Fruit fly (Drosophila melanogaster): ENCODE measurements around the gene Rala.

Gene Rala

dm6 chrX:3671469-3672094 lies 47.9 kb downstream of the Rala start, which contains the start of the genes Parg and Mnt (continued):
- TF ChIP-seq Dbx (GFP tag; IDR thresholded peaks at IDR 0.05), result no peak
- TF ChIP-seq MBD-R2 (GFP tag; IDR thresholded peaks at IDR 0.05), result peak; percentile 43; the same call in 1 of the 2 replicates
- no peak for TF ChIP-seq CG4404 (GFP tag; IDR thresholded peaks at IDR 0.05)
- TF ChIP-seq CG12219 (GFP tag; optimal IDR thresholded peaks at IDR 0.05), result no peak
- TF ChIP-seq yki (optimal IDR thresholded peaks at IDR 0.05), result no peak
- no peak for TF ChIP-seq Oli (tag; optimal IDR thresholded peaks at IDR 0.05)
- TF ChIP-seq Blimp-1 (GFP tag; optimal IDR thresholded peaks at IDR 0.05), result no peak
- no peak for TF ChIP-seq mirr (GFP tag; optimal IDR thresholded peaks at IDR 0.05)
- no peak for TF ChIP-seq CG16815 (GFP tag; optimal IDR thresholded peaks at IDR 0.05)
- no peak for TF ChIP-seq CG13296 (GFP tag; optimal IDR thresholded peaks at IDR 0.05)
- TF ChIP-seq CG31388 (GFP tag; optimal IDR thresholded peaks at IDR 0.05), result no peak
- TF ChIP-seq D (optimal IDR thresholded peaks at IDR 0.05), result no peak
- TF ChIP-seq D (GFP tag; optimal IDR thresholded peaks at IDR 0.05), result no peak
- TF ChIP-seq CG10209 (GFP tag; optimal IDR thresholded peaks at IDR 0.05), result no peak
- TF ChIP-seq CG14014 (GFP tag; IDR thresholded peaks at IDR 0.05), result no peak
- TF ChIP-seq Hmr (GFP tag; optimal IDR thresholded peaks at IDR 0.05), result peak; percentile 7
- peak; percentile 61; the same call in 2 of the 3 replicates for TF ChIP-seq CG34224 (GFP tag; IDR thresholded peaks at IDR 0.05; ENCODE audit: partially characterized antibody)
- no peak for TF ChIP-seq HLH54F (GFP tag; optimal IDR thresholded peaks at IDR 0.05)
- no peak for TF ChIP-seq pfk (GFP tag; optimal IDR thresholded peaks at IDR 0.05)
- no peak for TF ChIP-seq CG9215 (GFP tag; IDR thresholded peaks at IDR 0.05)
- TF ChIP-seq Asciz (GFP tag; optimal IDR thresholded peaks at IDR 0.05), result no peak
- TF ChIP-seq CG11247 (GFP tag; IDR thresholded peaks at IDR 0.05), result no peak
- no peak for TF ChIP-seq pros (GFP tag; optimal IDR thresholded peaks at IDR 0.05)
- no peak for TF ChIP-seq CG8765 (GFP tag; IDR thresholded peaks at IDR 0.05)
- TF ChIP-seq Six4 (GFP tag; optimal IDR thresholded peaks at IDR 0.05), result no peak
- no peak for TF ChIP-seq cato (GFP tag; optimal IDR thresholded peaks at IDR 0.05; ENCODE audit: borderline replicate concordance)
- peak; percentile 55 for TF ChIP-seq bbx (GFP tag; IDR thresholded peaks at IDR 0.05; ENCODE audit: partially characterized antibody)
- TF ChIP-seq rib (GFP tag; IDR thresholded peaks at IDR 0.05), result no peak
- no peak for TF ChIP-seq CG8281 (tag; optimal IDR thresholded peaks at IDR 0.05)
- no peak for TF ChIP-seq bigmax (GFP tag; optimal IDR thresholded peaks at IDR 0.05)
- TF ChIP-seq p53 (GFP tag; optimal IDR thresholded peaks at IDR 0.05), result no peak
- no peak for TF ChIP-seq Nf-YB (GFP tag; optimal IDR thresholded peaks at IDR 0.05)
- TF ChIP-seq CG11560 (tag; IDR thresholded peaks at IDR 0.05), result no peak
- TF ChIP-seq gt (GFP tag; IDR thresholded peaks at IDR 0.05), result no peak
- TF ChIP-seq Mrtf (GFP tag; IDR thresholded peaks at IDR 0.05), result no peak
- TF ChIP-seq trh (GFP tag; optimal IDR thresholded peaks at IDR 0.05), result no peak
- TF ChIP-seq CG3995 (GFP tag; optimal IDR thresholded peaks at IDR 0.05), result peak; percentile 40
- TF ChIP-seq CG18011 (GFP tag; optimal IDR thresholded peaks at IDR 0.05), result no peak
- TF ChIP-seq stc (GFP tag; IDR thresholded peaks at IDR 0.05), result no peak
- no peak for TF ChIP-seq Ptx1 (GFP tag; IDR thresholded peaks at IDR 0.05)
- no peak for TF ChIP-seq GATAe (GFP tag; conservative IDR thresholded peaks at IDR 0.05)
- TF ChIP-seq Abd-B (GFP tag; optimal IDR thresholded peaks at IDR 0.05), result no peak
- TF ChIP-seq pzg (GFP tag; optimal IDR thresholded peaks at IDR 0.05), result peak; percentile 83
- TF ChIP-seq psq (GFP tag; optimal IDR thresholded peaks at IDR 0.05), result no peak
- TF ChIP-seq dimm (GFP tag; IDR thresholded peaks at IDR 0.05), result no peak
- TF ChIP-seq CG3281 (GFP tag; optimal IDR thresholded peaks at IDR 0.05), result no peak
- no peak for TF ChIP-seq CG12744 (GFP tag; optimal IDR thresholded peaks at IDR 0.05)
- no peak for TF ChIP-seq chn (GFP tag; optimal IDR thresholded peaks at IDR 0.05)
- TF ChIP-seq CG9932 (GFP tag; IDR thresholded peaks at IDR 0.05), result no peak
- TF ChIP-seq CG1603 (tag; optimal IDR thresholded peaks at IDR 0.05), result peak; percentile 59
- TF ChIP-seq TFAM (GFP tag; optimal IDR thresholded peaks at IDR 0.05), result no peak
- TF ChIP-seq CG17612 (GFP tag; IDR thresholded peaks at IDR 0.05), result no peak
